Fruit fly (Drosophila melanogaster) whole organism, prepupa: ENCODE data around the gene Gyc89Da.

Experiments
- Blimp-1 ChIP-seq: fragments of 200-800 bp; sonication (Bioruptor generic); optimal IDR thresholded peaks from 3 replicates; lab custom pipeline; 2017; ENCODE audit warnings: missing biosample characterization, missing genetic modification characterization, mild to moderate bottlenecking, moderate library complexity, missing genetic modification reagents
- CG10631 ChIP-seq: fragments of 200-800 bp; sonication (Bioruptor generic); optimal IDR thresholded peaks from 2 replicates; lab custom pipeline; 2016; ENCODE audit warnings: missing biosample characterization, missing genetic modification characterization
- CG11762 ChIP-seq: fragments of 200-800 bp; sonication (Bioruptor generic); optimal IDR thresholded peaks from 3 replicates; lab custom pipeline; 2016; ENCODE audit warnings: missing biosample characterization, missing genetic modification characterization; ENCODE audit not compliant: insufficient read depth
- CG11902 ChIP-seq: fragments of 200-800 bp; sonication (Bioruptor generic); optimal IDR thresholded peaks from 3 replicates; lab custom pipeline; 2016; ENCODE audit warnings: missing biosample characterization, missing genetic modification characterization
- CG15336 ChIP-seq: fragments of 200-800 bp; sonication (Bioruptor generic); IDR thresholded peaks from 2 replicates; pipeline ENCODE4 v1.3.6; 2022; ENCODE audit warnings: missing biosample characterization, missing genetic modification characterization
- CG1621 ChIP-seq: fragments of 200-800 bp; sonication (Bioruptor generic); optimal IDR thresholded peaks from 3 replicates; lab custom pipeline; 2018; ENCODE audit warnings: missing biosample characterization, mild to moderate bottlenecking, missing genetic modification characterization
- CG16779 ChIP-seq: fragments of 200-800 bp; sonication (Bioruptor generic); optimal IDR thresholded peaks from 3 replicates; lab custom pipeline; 2017; ENCODE audit warnings: missing biosample characterization, mild to moderate bottlenecking, missing genetic modification characterization
- CG31627 ChIP-seq: fragments of 200-800 bp; sonication (Bioruptor generic); optimal IDR thresholded peaks from 3 replicates; lab custom pipeline; 2016; ENCODE audit warnings: missing biosample characterization, missing genetic modification characterization
- CG32006 ChIP-seq: fragments of 200-800 bp; sonication (Bioruptor generic); optimal IDR thresholded peaks from 3 replicates; lab custom pipeline; 2017; ENCODE audit warnings: missing biosample characterization, mild to moderate bottlenecking, missing genetic modification characterization
- CG34406 ChIP-seq: fragments of 200-800 bp; sonication (Bioruptor generic); optimal IDR thresholded peaks from 3 replicates; lab custom pipeline; 2016; ENCODE audit warnings: missing biosample characterization, missing genetic modification characterization
- CG4318 ChIP-seq: fragments of 200-800 bp; sonication (Bioruptor generic); optimal IDR thresholded peaks from 3 replicates; lab custom pipeline; 2017; ENCODE audit warnings: missing biosample characterization, mild to moderate bottlenecking, missing genetic modification characterization
- CG6163 ChIP-seq: fragments of 200-800 bp; sonication (Bioruptor generic); IDR thresholded peaks from 3 replicates; pipeline ENCODE4 v1.3.6; 2022; ENCODE audit warnings: missing biosample characterization, missing genetic modification characterization
- CG6276 ChIP-seq: fragments of 200-800 bp; sonication (Bioruptor generic); optimal IDR thresholded peaks from 2 replicates; lab custom pipeline; 2017; ENCODE audit warnings: missing biosample characterization, mild to moderate bottlenecking, missing genetic modification characterization
- CG6792 ChIP-seq: fragments of 200-800 bp; sonication (Bioruptor generic); optimal IDR thresholded peaks from 3 replicates; lab custom pipeline; 2016; ENCODE audit warnings: missing biosample characterization, missing genetic modification characterization
- CG6808 ChIP-seq: fragments of 200-800 bp; sonication (Bioruptor generic); optimal IDR thresholded peaks from 3 replicates; lab custom pipeline; 2017; ENCODE audit warnings: missing biosample characterization, missing genetic modification characterization, mild to moderate bottlenecking, moderate library complexity, missing genetic modification reagents
- CG6854 ChIP-seq: fragments of 200-800 bp; sonication (Bioruptor generic); optimal IDR thresholded peaks from 2 replicates; lab custom pipeline; 2017; ENCODE audit warnings: missing biosample characterization, mild to moderate bottlenecking, missing genetic modification characterization
- CG8119 ChIP-seq: fragments of 200-800 bp; sonication (Bioruptor generic); IDR thresholded peaks from 3 replicates; pipeline ENCODE4 v1.3.6; 2022; ENCODE audit warnings: missing biosample characterization, missing genetic modification characterization
- CG8319 ChIP-seq: fragments of 200-800 bp; sonication (Bioruptor generic); optimal IDR thresholded peaks from 3 replicates; lab custom pipeline; 2016; ENCODE audit warnings: missing biosample characterization, missing genetic modification characterization
- CG9139 ChIP-seq: fragments of 200-800 bp; sonication (Bioruptor generic); optimal IDR thresholded peaks from 3 replicates; lab custom pipeline; 2017; ENCODE audit warnings: missing biosample characterization, mild to moderate bottlenecking, missing genetic modification characterization
- Eip75B ChIP-seq: fragments of 200-800 bp; sonication (Bioruptor generic); optimal IDR thresholded peaks from 3 replicates; lab custom pipeline; 2016; ENCODE audit warnings: missing biosample characterization, missing genetic modification characterization
- Eip78C ChIP-seq: fragments of 200-800 bp; sonication (Bioruptor generic); peaks from one replicate; lab custom pipeline; 2016; ENCODE audit warnings: missing biosample characterization, missing genetic modification characterization
- Ets21C ChIP-seq: fragments of 200-800 bp; sonication (Bioruptor generic); optimal IDR thresholded peaks from 3 replicates; lab custom pipeline; 2016; ENCODE audit warnings: missing biosample characterization, missing genetic modification characterization
- Ets96B ChIP-seq: fragments of 200-800 bp; optimal IDR thresholded peaks from 2 replicates; lab custom pipeline; 2019; ENCODE audit warnings: missing biosample characterization, mild to moderate bottlenecking, missing genetic modification characterization, moderate library complexity
- Gug ChIP-seq: fragments of 200-800 bp; sonication (Bioruptor generic); IDR thresholded peaks from 2 replicates; pipeline ENCODE4 v1.3.6; 2022; ENCODE audit warnings: missing biosample characterization, missing genetic modification characterization
- Hr38 ChIP-seq: sonication (Bioruptor generic); optimal IDR thresholded peaks from 2 replicates; lab custom pipeline; 2016; ENCODE audit warnings: missing biosample characterization, missing genetic modification characterization
- Hr39 ChIP-seq: fragments of 200-800 bp; sonication (Bioruptor generic); optimal IDR thresholded peaks from 2 replicates; lab custom pipeline; 2016; ENCODE audit warnings: missing biosample characterization, missing genetic modification characterization
- Lpt ChIP-seq: fragments of 200-800 bp; sonication (Bioruptor generic); optimal IDR thresholded peaks from 3 replicates; lab custom pipeline; 2016; ENCODE audit warnings: missing biosample characterization, missing genetic modification characterization
- OdsH ChIP-seq: fragments of 200-800 bp; sonication (Bioruptor generic); optimal IDR thresholded peaks from 3 replicates; lab custom pipeline; 2016; ENCODE audit warnings: missing biosample characterization, missing genetic modification characterization
- Sox102F ChIP-seq: fragments of 200-800 bp; sonication (Bioruptor generic); optimal IDR thresholded peaks from 2 replicates; lab custom pipeline; 2016; ENCODE audit warnings: missing biosample characterization, mild to moderate bottlenecking, missing genetic modification characterization
- achi ChIP-seq: fragments of 200-800 bp; sonication (Bioruptor generic); optimal IDR thresholded peaks from 3 replicates; lab custom pipeline; 2016; ENCODE audit warnings: missing biosample characterization, missing genetic modification characterization
- dac ChIP-seq: fragments of 200-800 bp; sonication (Bioruptor generic); optimal IDR thresholded peaks from 2 replicates; lab custom pipeline; 2017; ENCODE audit warnings: missing biosample characterization, mild to moderate bottlenecking, missing genetic modification characterization
- dsx ChIP-seq: fragments of 200-800 bp; optimal IDR thresholded peaks from 3 replicates; lab custom pipeline; 2019; ENCODE audit warnings: missing biosample characterization, mild to moderate bottlenecking, missing genetic modification characterization, moderate library complexity; ENCODE audit not compliant: poor library complexity, severe bottlenecking
- eg ChIP-seq: fragments of 200-800 bp; sonication (Bioruptor generic); IDR thresholded peaks from 3 replicates; pipeline ENCODE4 v1.3.6; 2022; ENCODE audit warnings: missing biosample characterization, missing genetic modification characterization
- esn ChIP-seq: fragments of 200-800 bp; sonication (Bioruptor generic); optimal IDR thresholded peaks from 2 replicates; lab custom pipeline; 2016; ENCODE audit warnings: missing biosample characterization, mild to moderate bottlenecking, missing genetic modification characterization, moderate library complexity
- fd59A ChIP-seq: fragments of 200-800 bp; sonication (Bioruptor generic); optimal IDR thresholded peaks from 2 replicates; lab custom pipeline; 2017; ENCODE audit warnings: missing biosample characterization, mild to moderate bottlenecking, missing genetic modification characterization, missing genetic modification reagents
- fd85E ChIP-seq: fragments of 200-800 bp; sonication (Bioruptor generic); optimal IDR thresholded peaks from 3 replicates; lab custom pipeline; 2016; ENCODE audit warnings: missing biosample characterization, missing genetic modification characterization
- lz ChIP-seq: fragments of 200-800 bp; sonication (Bioruptor generic); optimal IDR thresholded peaks from 3 replicates; lab custom pipeline; 2016; ENCODE audit warnings: missing biosample characterization, missing genetic modification characterization
- net ChIP-seq: fragments of 200-800 bp; sonication (Bioruptor generic); optimal IDR thresholded peaks from 3 replicates; lab custom pipeline; 2016; ENCODE audit warnings: missing biosample characterization, missing genetic modification characterization
- pdm3 ChIP-seq: fragments of 200-800 bp; sonication (Bioruptor generic); optimal IDR thresholded peaks from 3 replicates; lab custom pipeline; 2016; ENCODE audit warnings: missing biosample characterization, missing genetic modification characterization
- salr ChIP-seq, 2 experiments: fragments of 200-800 bp; sonication (Bioruptor generic); optimal IDR thresholded peaks; 3 replicates each; lab custom pipeline; 2016 to 2018; ENCODE audit warnings: missing biosample characterization in 2 of 2, missing genetic modification characterization in 2 of 2, mild to moderate bottlenecking in 1 of 2
- svp ChIP-seq: fragments of 200-800 bp; sonication (Bioruptor generic); peaks from one replicate; lab custom pipeline; 2016; ENCODE audit warnings: missing biosample characterization, missing genetic modification characterization
- vri ChIP-seq: fragments of 200-800 bp; sonication (Bioruptor generic); optimal IDR thresholded peaks from 3 replicates; lab custom pipeline; 2016; ENCODE audit warnings: missing biosample characterization, mild to moderate bottlenecking, missing genetic modification characterization

The Gyc89Da gene

dm6 chr3R:16442937-16443336 lies 29.5 kb upstream of the Gyc89Da start, which contains the start of the genes Ttc1 and CG14882 (continued):
- TF ChIP-seq CG6163 (GFP tag; lab: Robert Waterston, UW) (peak; percentile 89), Gug (GFP tag; lab: Robert Waterston, UW) (peak; percentile 75), Blimp-1 (GFP tag; lab: Kevin White, UChicago) (no peak), dsx (GFP tag; lab: Kevin White, UChicago) (peak; percentile 81), Ets21C (GFP tag; lab: Kevin White, UChicago) (no peak), CG6276 (GFP tag; lab: Kevin White, UChicago) (no peak), net (GFP tag; lab: Kevin White, UChicago) (peak; percentile 88), Eip78C (GFP tag; lab: Kevin White, UChicago) (peak; percentile 95), Hr39 (GFP tag; lab: Kevin White, UChicago) (peak; percentile 87)

- TF ChIP-seq fd59A (GFP tag; lab: Kevin White, UChicago) (no peak), CG1621 (tag; lab: Kevin White, UChicago) (no peak), CG11762 (no peak), CG31627 (GFP tag; lab: Kevin White, UChicago) (no peak), svp (peak; percentile 83), fd85E (GFP tag; lab: Kevin White, UChicago) (no peak), CG16779 (tag; lab: Kevin White, UChicago) (no peak), esn (GFP tag; lab: Kevin White, UChicago) (no peak), CG6808 (GFP tag; lab: Kevin White, UChicago) (no peak), dsx (GFP tag; lab: Kevin White, UChicago) (no peak), CG6854 (GFP tag; lab: Kevin White, UChicago) (no peak), vri (GFP tag; lab: Kevin White, UChicago) (peak; percentile 73)
Observed at dm6 chr3R:16446836-16447235, 25.6 kb upstream of the Gyc89Da start.

dm6 chr3R:16447448-16448045 lies 24.9 kb upstream of the Gyc89Da start:
- no peak for TF ChIP-seq Ets21C (GFP tag; lab: Kevin White, UChicago)
- TF ChIP-seq CG1621 (tag; lab: Kevin White, UChicago), result no peak
- TF ChIP-seq vri (GFP tag; lab: Kevin White, UChicago), result peak; percentile 82
- no peak for TF ChIP-seq CG8119
- TF ChIP-seq svp, result peak; percentile 41
- TF ChIP-seq CG9139 (GFP tag; lab: Kevin White, UChicago), result no peak
- TF ChIP-seq CG8319, result no peak
- TF ChIP-seq CG31627 (GFP tag; lab: Kevin White, UChicago), result no peak
- TF ChIP-seq pdm3 (GFP tag; lab: Kevin White, UChicago), result no peak
- no peak for TF ChIP-seq Eip75B (GFP tag; lab: Kevin White, UChicago)

dm6 chr3R:16448378-16449134 lies 23.8 kb upstream of the Gyc89Da start:
- TF ChIP-seq CG10631 (GFP tag; lab: Kevin White, UChicago) (no peak), Sox102F (no peak), lz (GFP tag; lab: Kevin White, UChicago) (no peak), CG11762 (peak; percentile 68), CG11902 (GFP tag; lab: Kevin White, UChicago) (no peak), CG6163 (GFP tag; lab: Robert Waterston, UW) (peak; percentile 90), OdsH (no peak), achi (GFP tag; lab: Kevin White, UChicago) (no peak), Lpt (peak; percentile 61), CG8119 (peak; percentile 80), Hr39 (GFP tag; lab: Kevin White, UChicago) (no peak), CG32006 (GFP tag; lab: Kevin White, UChicago) (peak; percentile 78), CG4318 (GFP tag; lab: Kevin White, UChicago) (no peak), CG15336 (GFP tag; lab: Robert Waterston, UW) (peak; percentile 88), vri (GFP tag; lab: Kevin White, UChicago) (no peak), CG6792 (GFP tag; lab: Kevin White, UChicago) (no peak), Hr38 (GFP tag; lab: Kevin White, UChicago) (peak; percentile 43), salr (GFP tag; optimal IDR thresholded peaks at IDR 0.05; lab: Kevin White, UChicago) (peak; percentile 87 to 89), CG6808 (GFP tag; lab: Kevin White, UChicago) (peak; percentile 79), Gug (GFP tag; lab: Robert Waterston, UW) (peak; percentile 92), Ets96B (tag; lab: Kevin White, UChicago) (peak; percentile 6), dac (peak; percentile 35), CG6276 (GFP tag; lab: Kevin White, UChicago) (peak; percentile 93), CG34406 (GFP tag; lab: Kevin White, UChicago) (no peak), CG1621 (tag; lab: Kevin White, UChicago) (peak; percentile 61), eg (GFP tag; lab: Robert Waterston, UW) (peak; percentile 93)
